Worm (Caenorhabditis elegans): ENCODE measurements around the gene F46H5.3.

Gene F46H5.3

ce11 chrX:7232158-7232822 is 6.2 kb downstream of the F46H5.3 start:
- TF ChIP-seq egl-27 (tag; optimal IDR thresholded peaks at IDR 0.05) (no peak), lin-11 (tag; optimal IDR thresholded peaks at IDR 0.05) (peak; percentile 9), lin-13 (GFP tag; optimal IDR thresholded peaks at IDR 0.05) (no peak), nhr-129 (tag; optimal IDR thresholded peaks at IDR 0.05) (peak; percentile 63), nhr-11 (tag; optimal IDR thresholded peaks at IDR 0.05) (no peak), ztf-4 (tag; optimal IDR thresholded peaks at IDR 0.05) (peak; percentile 0), sma-9 (GFP tag; optimal IDR thresholded peaks at IDR 0.05) (peak; percentile 45), sma-9 (tag; optimal IDR thresholded peaks at IDR 0.05) (no peak), snpc-4 (tag; optimal IDR thresholded peaks at IDR 0.05) (no peak), lsy-2 (tag; optimal IDR thresholded peaks at IDR 0.05) (peak in 1 of 2 experiments; percentile 55), sem-4 (tag; optimal IDR thresholded peaks at IDR 0.05) (no peak), mab-5 (tag; optimal IDR thresholded peaks at IDR 0.05) (no peak), ama-1 (optimal IDR thresholded peaks at IDR 0.05) (peak; percentile 63), peb-1 (tag; optimal IDR thresholded peaks at IDR 0.05) (no peak), C34F6.9 (tag; optimal IDR thresholded peaks at IDR 0.05) (peak; percentile 39), unc-39 (tag; optimal IDR thresholded peaks at IDR 0.05) (no peak), crh-2 (tag; optimal IDR thresholded peaks at IDR 0.05) (peak; percentile 58), elt-3 (tag; optimal IDR thresholded peaks at IDR 0.05) (no peak), ztf-11 (tag; optimal IDR thresholded peaks at IDR 0.05) (no peak), mdl-1 (tag; optimal IDR thresholded peaks at IDR 0.05) (peak in 1 of 2 experiments; percentile 39), R02D3.7 (tag; optimal IDR thresholded peaks at IDR 0.05) (no peak), nhr-21 (tag; optimal IDR thresholded peaks at IDR 0.05) (no peak), ceh-16 (tag; optimal IDR thresholded peaks at IDR 0.05) (no peak), aly-2 (tag; optimal IDR thresholded peaks at IDR 0.05) (no peak), nhr-237 (tag; optimal IDR thresholded peaks at IDR 0.05) (no peak), F13H6.1 (tag; optimal IDR thresholded peaks at IDR 0.05) (peak; percentile 63), fos-1 (tag; optimal IDR thresholded peaks at IDR 0.05) (peak; percentile 54), ZK546.5 (tag; optimal IDR thresholded peaks at IDR 0.05) (no peak), nhr-25 (tag; optimal IDR thresholded peaks at IDR 0.05) (peak; percentile 23), unc-55 (GFP tag; optimal IDR thresholded peaks at IDR 0.05) (peak; percentile 21), mbf-1 (tag; optimal IDR thresholded peaks at IDR 0.05) (no peak)

- TF ChIP-seq Y55F3AM.14 (GFP tag; optimal IDR thresholded peaks at IDR 0.05) (no peak), F13H6.1 (tag; optimal IDR thresholded peaks at IDR 0.05) (no peak), ZK546.5 (tag; optimal IDR thresholded peaks at IDR 0.05) (no peak), C34F6.9 (tag; optimal IDR thresholded peaks at IDR 0.05) (no peak), elt-1 (tag; optimal IDR thresholded peaks at IDR 0.05) (no peak), mbf-1 (tag; optimal IDR thresholded peaks at IDR 0.05) (no peak), alr-1 (tag; optimal IDR thresholded peaks at IDR 0.05) (no peak), unc-39 (tag; optimal IDR thresholded peaks at IDR 0.05) (no peak), nhr-6 (tag; optimal IDR thresholded peaks at IDR 0.05) (no peak), crh-2 (tag; optimal IDR thresholded peaks at IDR 0.05) (no peak), skn-1 (tag; optimal IDR thresholded peaks at IDR 0.05) (no peak), fos-1 (tag; optimal IDR thresholded peaks at IDR 0.05) (no peak), nhr-129 (tag; optimal IDR thresholded peaks at IDR 0.05) (no peak), dmd-4 (tag; optimal IDR thresholded peaks at IDR 0.05) (no peak), ztf-11 (tag; optimal IDR thresholded peaks at IDR 0.05) (no peak)
Observed at ce11 chrX:7230877-7231276, 7.6 kb downstream of the F46H5.3 start.

- TF ChIP-seq mdl-1 (tag; optimal IDR thresholded peaks at IDR 0.05) = no peak
- peak; percentile 39 for TF ChIP-seq F13H6.1 (tag; optimal IDR thresholded peaks at IDR 0.05)
- no peak for TF ChIP-seq elt-1 (tag; optimal IDR thresholded peaks at IDR 0.05)
- TF ChIP-seq crh-2 (tag; optimal IDR thresholded peaks at IDR 0.05) = peak; percentile 68
- peak; percentile 64 for TF ChIP-seq lin-13 (GFP tag; optimal IDR thresholded peaks at IDR 0.05)
- TF ChIP-seq elt-3 (tag; optimal IDR thresholded peaks at IDR 0.05) = no peak
- peak; percentile 56 for TF ChIP-seq sma-9 (GFP tag; optimal IDR thresholded peaks at IDR 0.05)
- no peak for TF ChIP-seq sma-9 (tag; optimal IDR thresholded peaks at IDR 0.05)
- TF ChIP-seq nhr-25 (tag; optimal IDR thresholded peaks at IDR 0.05) = peak; percentile 55
- TF ChIP-seq sem-4 (tag; optimal IDR thresholded peaks at IDR 0.05) = peak; percentile 59
- peak; percentile 26 for TF ChIP-seq C34F6.9 (tag; optimal IDR thresholded peaks at IDR 0.05)
- TF ChIP-seq ama-1 (optimal IDR thresholded peaks at IDR 0.05) = peak; percentile 13
- TF ChIP-seq blmp-1 (tag; optimal IDR thresholded peaks at IDR 0.05; ENCODE audit: insufficient read depth) = peak; percentile 29
- TF ChIP-seq nhr-6 (tag; optimal IDR thresholded peaks at IDR 0.05) = peak; percentile 48
- peak; percentile 11 for TF ChIP-seq zag-1 (tag; optimal IDR thresholded peaks at IDR 0.05)
- peak; percentile 8 for TF ChIP-seq ztf-4 (tag; optimal IDR thresholded peaks at IDR 0.05)
- no peak for TF ChIP-seq R02D3.7 (tag; optimal IDR thresholded peaks at IDR 0.05)
- TF ChIP-seq ceh-16 (tag; optimal IDR thresholded peaks at IDR 0.05) = no peak
- TF ChIP-seq nhr-129 (tag; optimal IDR thresholded peaks at IDR 0.05) = peak; percentile 85
- TF ChIP-seq aly-2 (tag; optimal IDR thresholded peaks at IDR 0.05) = peak; percentile 40
- TF ChIP-seq sma-3 (GFP tag; optimal IDR thresholded peaks at IDR 0.05) = peak; percentile 19
- peak in 1 of 2 experiments; percentile 51 for TF ChIP-seq lsy-2 (tag; optimal IDR thresholded peaks at IDR 0.05)
Observed at ce11 chrX:7230321-7230720, 8.1 kb downstream of the F46H5.3 start.

Data from whole organism, L2 larva.